Worm (Caenorhabditis elegans) whole organism, L1 larva: ENCODE measurements around the gene K08D8.5.

Experiments used
- C16A3.4 ChIP-seq: fragments of 150-350 bp; optimal IDR thresholded peaks from 2 replicates; lab custom pipeline; 2014; ENCODE audit warnings: missing biosample characterization, missing genetic modification characterization
- alr-1 ChIP-seq: fragments of 200-800 bp; sonication (Bioruptor generic); optimal IDR thresholded peaks from 2 replicates; lab custom pipeline; 2018; ENCODE audit warnings: borderline replicate concordance, mild to moderate bottlenecking, missing genetic modification characterization, missing compliant biosample characterization
- blmp-1 ChIP-seq: fragments of 150-350 bp; optimal IDR thresholded peaks from 2 replicates; lab custom pipeline; 2014; ENCODE audit warnings: missing biosample characterization, missing genetic modification characterization
- ceh-63 ChIP-seq: fragments of 200-800 bp; sonication (Bioruptor generic); optimal IDR thresholded peaks from 2 replicates; lab custom pipeline; 2018; ENCODE audit warnings: mild to moderate bottlenecking, missing genetic modification characterization, missing compliant biosample characterization
- ceh-8 ChIP-seq: fragments of 200-800 bp; sonication (Bioruptor generic); optimal IDR thresholded peaks from 2 replicates; lab custom pipeline; 2018; ENCODE audit warnings: mild to moderate bottlenecking, missing genetic modification characterization, moderate library complexity, missing compliant biosample characterization
- ces-1 ChIP-seq: fragments of 150-350 bp; optimal IDR thresholded peaks from 2 replicates; lab custom pipeline; 2014; ENCODE audit warnings: missing biosample characterization, missing genetic modification reagents, missing genetic modification characterization
- dpl-1 ChIP-seq, 3 experiments: fragments of 150-350 bp in 2 of 3; sonication (generic microtip) in 1 of 3; optimal IDR thresholded peaks; 2 replicates each; lab custom pipeline; 2014 to 2017; ENCODE audit warnings: missing biosample characterization in 3 of 3, missing genetic modification characterization in 3 of 3, missing genetic modification reagents in 3 of 3
- efl-1 ChIP-seq, 4 experiments: fragments of 150-350 bp; optimal IDR thresholded peaks in 3 of 4; peaks in 1 of 4; 1 replicate in 1 of 4; 2 replicates in 3 of 4; lab custom pipeline; 2014; ENCODE audit warnings: missing biosample characterization in 2 of 4, missing genetic modification characterization in 2 of 4, missing genetic modification reagents in 2 of 4
- efl-3 ChIP-seq: fragments of 200-800 bp; sonication (Bioruptor generic); optimal IDR thresholded peaks from 2 replicates; lab custom pipeline; 2018; ENCODE audit warnings: mild to moderate bottlenecking, missing genetic modification characterization, missing compliant biosample characterization
- egl-27 ChIP-seq, 2 experiments: fragments of 150-350 bp in 1 of 2; sonication (generic microtip); optimal IDR thresholded peaks; 3 replicates each; lab custom pipeline; 2017 to 2018; ENCODE audit warnings: missing biosample characterization in 2 of 2, missing genetic modification characterization in 2 of 2, missing genetic modification reagents in 2 of 2
- elt-2 ChIP-seq: sonication (generic microtip); optimal IDR thresholded peaks from 2 replicates; lab custom pipeline; 2016; ENCODE audit warnings: missing genetic modification characterization, mild to moderate bottlenecking, inconsistent platforms, missing compliant biosample characterization, missing genetic modification reagents
- elt-3 ChIP-seq, 6 experiments: fragments of 150-350 bp in 1 of 6; sonication (generic microtip); optimal IDR thresholded peaks; 2 replicates each; lab custom pipeline; 2017 to 2018; ENCODE audit warnings: missing biosample characterization in 6 of 6, missing genetic modification characterization in 6 of 6, inconsistent platforms in 1 of 6
- ets-5 ChIP-seq: fragments of 200-800 bp; sonication (Bioruptor generic); IDR thresholded peaks from 2 replicates; pipeline ENCODE4 v1.3.6; 2022; ENCODE audit warnings: missing genetic modification characterization, missing compliant biosample characterization
- lin-13 ChIP-seq: fragments of 150-350 bp; optimal IDR thresholded peaks from 2 replicates; lab custom pipeline; 2014; ENCODE audit warnings: missing biosample characterization, missing genetic modification reagents, missing genetic modification characterization
- lir-3 ChIP-seq: sonication (generic microtip); optimal IDR thresholded peaks from 2 replicates; lab custom pipeline; 2016; ENCODE audit warnings: mild to moderate bottlenecking, missing genetic modification characterization, moderate library complexity, missing compliant biosample characterization; ENCODE audit not compliant: poor library complexity
- mep-1 ChIP-seq: fragments of 150-350 bp; optimal IDR thresholded peaks from 2 replicates; lab custom pipeline; 2014; ENCODE audit warnings: missing biosample characterization, missing genetic modification characterization
- nhr-19 ChIP-seq: fragments of 200-800 bp; sonication (Bioruptor generic); conservative IDR thresholded peaks from 2 replicates; pipeline ENCODE4 v1.3.6; 2022; ENCODE audit warnings: missing genetic modification characterization, missing compliant biosample characterization
- nhr-20 ChIP-seq: sonication (generic microtip); optimal IDR thresholded peaks from 2 replicates; lab custom pipeline; 2016; ENCODE audit warnings: mild to moderate bottlenecking, missing genetic modification characterization, missing compliant biosample characterization
- nhr-28 ChIP-seq: fragments of 150-350 bp; optimal IDR thresholded peaks from 2 replicates; lab custom pipeline; 2014; ENCODE audit warnings: missing biosample characterization, missing genetic modification characterization
- nhr-47 ChIP-seq: sonication (generic microtip); optimal IDR thresholded peaks from 2 replicates; lab custom pipeline; 2016; ENCODE audit warnings: mild to moderate bottlenecking, missing genetic modification characterization, moderate library complexity, missing compliant biosample characterization
- nhr-76 ChIP-seq: sonication (generic microtip); optimal IDR thresholded peaks from 2 replicates; lab custom pipeline; 2017; ENCODE audit warnings: missing biosample characterization, missing genetic modification characterization
- nhr-77 ChIP-seq: fragments of 150-350 bp; optimal IDR thresholded peaks from 2 replicates; lab custom pipeline; 2014; ENCODE audit warnings: missing biosample characterization, missing genetic modification characterization
- pag-3 ChIP-seq: sonication (generic microtip); optimal IDR thresholded peaks from 2 replicates; lab custom pipeline; 2017; ENCODE audit warnings: missing genetic modification characterization, mild to moderate bottlenecking, missing compliant biosample characterization, antibody characterized with exemption, borderline replicate concordance; ENCODE audit not compliant: insufficient read depth
- pqm-1 ChIP-seq: sonication (generic microtip); optimal IDR thresholded peaks from 3 replicates; lab custom pipeline; 2017; ENCODE audit warnings: missing biosample characterization, missing genetic modification characterization
- rnt-1 ChIP-seq: sonication (generic microtip); optimal IDR thresholded peaks from 2 replicates; lab custom pipeline; 2016; ENCODE audit warnings: mild to moderate bottlenecking, missing genetic modification characterization, moderate library complexity, missing compliant biosample characterization
- snu-23 ChIP-seq: sonication (generic microtip); optimal IDR thresholded peaks from 2 replicates; lab custom pipeline; 2016; ENCODE audit warnings: missing genetic modification characterization, missing compliant biosample characterization
- sup-37 ChIP-seq: fragments of 200-800 bp; sonication (Bioruptor generic); optimal IDR thresholded peaks from 2 replicates; lab custom pipeline; 2018; ENCODE audit warnings: mild to moderate bottlenecking, missing genetic modification characterization, missing compliant biosample characterization
- tbx-2 ChIP-seq: sonication (generic microtip); optimal IDR thresholded peaks from 2 replicates; lab custom pipeline; 2016; ENCODE audit warnings: missing genetic modification characterization, missing compliant biosample characterization
- unc-130 ChIP-seq: fragments of 150-350 bp; optimal IDR thresholded peaks from 2 replicates; lab custom pipeline; 2017; ENCODE audit warnings: missing biosample characterization, missing genetic modification characterization, inconsistent platforms
- xbp-1 ChIP-seq: sonication (generic microtip); optimal IDR thresholded peaks from 2 replicates; lab custom pipeline; 2016; ENCODE audit warnings: missing genetic modification characterization, missing compliant biosample characterization
- zag-1 ChIP-seq: fragments of 150-350 bp; optimal IDR thresholded peaks from 2 replicates; lab custom pipeline; 2014; ENCODE audit warnings: missing biosample characterization, missing genetic modification characterization
- zip-4 ChIP-seq: fragments of 200-800 bp; sonication (Bioruptor generic); optimal IDR thresholded peaks from 2 replicates; lab custom pipeline; 2018; ENCODE audit warnings: mild to moderate bottlenecking, missing genetic modification characterization, moderate library complexity, missing compliant biosample characterization
- ztf-11 ChIP-seq, 2 experiments: sonication (generic microtip); optimal IDR thresholded peaks; 2 replicates each; lab custom pipeline; 2016 to 2017; ENCODE audit warnings: missing genetic modification characterization in 2 of 2, missing biosample characterization in 1 of 2, missing compliant biosample characterization in 1 of 2
- ztf-4 ChIP-seq: fragments of 150-350 bp; optimal IDR thresholded peaks from 2 replicates; lab custom pipeline; 2014; ENCODE audit warnings: missing biosample characterization, missing genetic modification characterization

The K08D8.5 gene

ce11 chrIV:12911990-12912389 is at the start of gene K08D8.5:
Gene K08D8.5, minus strand, starts transcription at chrIV:12912129.
- no peak for TF ChIP-seq mep-1 (tag; lab: Kevin White, UChicago)
- TF ChIP-seq elt-2 (tag; lab: Kevin White, UChicago): peak; percentile 84

- TF ChIP-seq nhr-77 (tag; lab: Kevin White, UChicago): no peak
- TF ChIP-seq dpl-1 (GFP tag; optimal IDR thresholded peaks at IDR 0.05; lab: Kevin White, UChicago): no peak
- TF ChIP-seq alr-1 (tag; lab: Kevin White, UChicago): no peak
- no peak for TF ChIP-seq nhr-19
- no peak for TF ChIP-seq efl-1 (optimal IDR thresholded peaks at IDR 0.05; lab: Kevin White, UChicago)
- TF ChIP-seq efl-1 (GFP tag; optimal IDR thresholded peaks at IDR 0.05 in 1 of 2; lab: Kevin White, UChicago): peak in 1 of 2 experiments; percentile 56
- TF ChIP-seq zip-4 (GFP tag; lab: Kevin White, UChicago): no peak
- TF ChIP-seq unc-130: no peak
- TF ChIP-seq, all 84 proteins: peak for 1
These were observed 48.2 kb upstream of the K08D8.5 start, which contains the start of gene F55G11.7 for ce11 chrIV:12960136-12960535. Gene F55G11.7, plus strand, starts transcription at chrIV:12960436.

ce11 chrIV:12957730-12958129 is 45.8 kb upstream of the K08D8.5 start, which contains the start of gene F55G11.6:
Gene F55G11.6, plus strand, starts transcription at chrIV:12958030.
- no peak for TF ChIP-seq xbp-1
- TF ChIP-seq lir-3 (tag; lab: Kevin White, UChicago): no peak
- no peak for TF ChIP-seq lin-13 (GFP tag; lab: Kevin White, UChicago)
- TF ChIP-seq ceh-63 (GFP tag; lab: Kevin White, UChicago): no peak
- TF ChIP-seq ces-1: no peak
- TF ChIP-seq, all 84 proteins: peak for 0

- no peak for TF ChIP-seq sup-37 (GFP tag; lab: Kevin White, UChicago)
- no peak for TF ChIP-seq pag-3 (tag; lab: Kevin White, UChicago)
- no peak for TF ChIP-seq nhr-20
- no peak for TF ChIP-seq C16A3.4
- TF ChIP-seq snu-23 (GFP tag; lab: Kevin White, UChicago): no peak
- TF ChIP-seq tbx-2 (tag; lab: Kevin White, UChicago): no peak
- TF ChIP-seq nhr-28 (tag; lab: Kevin White, UChicago): no peak
- no peak for TF ChIP-seq ztf-4 (tag; lab: Kevin White, UChicago)
- TF ChIP-seq ztf-11 (tag; optimal IDR thresholded peaks at IDR 0.05; lab: Kevin White, UChicago): no peak
- no peak for TF ChIP-seq ets-5 (GFP tag; lab: Robert Waterston, UW)
- no peak for TF ChIP-seq blmp-1 (tag; lab: Kevin White, UChicago)
- TF ChIP-seq nhr-47 (tag; lab: Kevin White, UChicago): no peak
- no peak for TF ChIP-seq pqm-1 (tag; lab: Kevin White, UChicago)
These were observed 36.5 kb upstream of the K08D8.5 start, which contains the start of gene F55G11.10 for ce11 chrIV:12948470-12948869. Gene F55G11.10, plus strand, starts transcription at chrIV:12948770.

ce11 chrIV:12946488-12946887 is 34.6 kb upstream of the K08D8.5 start, which contains the start of gene F55G11.1:
Gene F55G11.1, minus strand, starts transcription at chrIV:12946588.
- TF ChIP-seq zag-1 (tag; lab: Kevin White, UChicago): no peak
- no peak for TF ChIP-seq nhr-76 (tag; lab: Kevin White, UChicago)
- TF ChIP-seq efl-3: no peak
- no peak for TF ChIP-seq elt-3 (tag; optimal IDR thresholded peaks at IDR 0.05; lab: Kevin White, UChicago)
- TF ChIP-seq rnt-1 (tag; lab: Kevin White, UChicago): no peak
- TF ChIP-seq pag-3 (tag; lab: Kevin White, UChicago): no peak
- TF ChIP-seq egl-27 (tag; optimal IDR thresholded peaks at IDR 0.05; lab: Kevin White, UChicago): no peak
- TF ChIP-seq ceh-8 (GFP tag; lab: Kevin White, UChicago): no peak
